Fruit fly (Drosophila melanogaster) whole organism, embryonic: Measurements from ENCODE around the gene Bx.

Experiments used
- Bgb ChIP-seq: fragments of 200-800 bp; sonication (Bioruptor generic); IDR thresholded peaks from 2 replicates; pipeline ENCODE4 v1.3.6; 2022; ENCODE audit warnings: missing biosample characterization, missing genetic modification characterization; ENCODE audit not compliant: partially characterized antibody
- CG10565 ChIP-seq: fragments of 200-800 bp; sonication (Bioruptor generic); optimal IDR thresholded peaks from 3 replicates; lab custom pipeline; 2016; ENCODE audit warnings: missing biosample characterization, mild to moderate bottlenecking, missing genetic modification characterization
- CG10959 ChIP-seq: fragments of 200-800 bp; sonication (Bioruptor generic); IDR thresholded peaks from 2 replicates; pipeline ENCODE4 v1.3.6; 2022; ENCODE audit warnings: missing biosample characterization, missing genetic modification characterization
- CG11398 ChIP-seq: fragments of 200-800 bp; sonication (Bioruptor generic); optimal IDR thresholded peaks from 2 replicates; lab custom pipeline; 2016; ENCODE audit warnings: missing biosample characterization, missing genetic modification characterization
- CG12071 ChIP-seq: fragments of 200-800 bp; sonication (Bioruptor generic); optimal IDR thresholded peaks from 3 replicates; lab custom pipeline; 2018; ENCODE audit warnings: missing biosample characterization, mild to moderate bottlenecking, missing genetic modification characterization
- CG14014 ChIP-seq: fragments of 200-800 bp; sonication (Bioruptor generic); IDR thresholded peaks from 2 replicates; pipeline ENCODE4 v1.3.6; 2022; ENCODE audit warnings: missing biosample characterization, missing genetic modification characterization
- CG15073 ChIP-seq: fragments of 200-800 bp; sonication (Bioruptor generic); optimal IDR thresholded peaks from 2 replicates; lab custom pipeline; 2016; ENCODE audit warnings: missing biosample characterization, missing genetic modification characterization
- CG15696 ChIP-seq: fragments of 200-800 bp; sonication (Bioruptor generic); optimal IDR thresholded peaks from 2 replicates; lab custom pipeline; 2019; ENCODE audit warnings: missing biosample characterization, mild to moderate bottlenecking, missing genetic modification characterization, moderate library complexity
- CG17912 ChIP-seq: fragments of 200-800 bp; sonication (Bioruptor generic); optimal IDR thresholded peaks from 2 replicates; lab custom pipeline; 2018; ENCODE audit warnings: missing biosample characterization, mild to moderate bottlenecking, missing genetic modification characterization
- CG1832 ChIP-seq: fragments of 200-800 bp; sonication (Bioruptor generic); optimal IDR thresholded peaks from 2 replicates; lab custom pipeline; 2017; ENCODE audit warnings: missing biosample characterization, mild to moderate bottlenecking, missing genetic modification characterization, inconsistent platforms
- CG2202 ChIP-seq: fragments of 200-800 bp; sonication (Bioruptor generic); optimal IDR thresholded peaks from 2 replicates; lab custom pipeline; 2018; ENCODE audit warnings: missing biosample characterization, mild to moderate bottlenecking, missing genetic modification characterization
- CG2678 ChIP-seq: fragments of 200-800 bp; sonication (Bioruptor generic); optimal IDR thresholded peaks from 3 replicates; lab custom pipeline; 2019; ENCODE audit warnings: missing biosample characterization, mild to moderate bottlenecking, missing genetic modification characterization, moderate library complexity
- CG2712 ChIP-seq: fragments of 200-800 bp; optimal IDR thresholded peaks from 3 replicates; lab custom pipeline; 2019; ENCODE audit warnings: missing biosample characterization, mild to moderate bottlenecking, missing genetic modification characterization, moderate library complexity
- CG31365 ChIP-seq: fragments of 200-800 bp; sonication (Bioruptor generic); optimal IDR thresholded peaks from 2 replicates; lab custom pipeline; 2018; ENCODE audit warnings: missing biosample characterization, mild to moderate bottlenecking, missing genetic modification characterization
- CG34376 ChIP-seq: fragments of 200-800 bp; sonication (Bioruptor generic); optimal IDR thresholded peaks from 2 replicates; lab custom pipeline; 2018; ENCODE audit warnings: missing biosample characterization, mild to moderate bottlenecking, missing genetic modification characterization
- CG4854 ChIP-seq: fragments of 200-800 bp; sonication (Bioruptor generic); optimal IDR thresholded peaks from 2 replicates; lab custom pipeline; 2016; ENCODE audit warnings: missing biosample characterization, missing genetic modification characterization, inconsistent platforms
- CG6175 ChIP-seq: fragments of 200-800 bp; sonication (Bioruptor generic); IDR thresholded peaks from 3 replicates; pipeline ENCODE4 v1.3.6; 2022; ENCODE audit warnings: missing biosample characterization, missing genetic modification characterization
- CG6854 ChIP-seq: fragments of 200-800 bp; sonication (Bioruptor generic); optimal IDR thresholded peaks from 3 replicates; lab custom pipeline; 2017; ENCODE audit warnings: missing biosample characterization, mild to moderate bottlenecking, missing genetic modification characterization
- CG8359 ChIP-seq: fragments of 200-800 bp; sonication (Bioruptor generic); optimal IDR thresholded peaks from 2 replicates; lab custom pipeline; 2017; ENCODE audit warnings: missing biosample characterization, mild to moderate bottlenecking, missing genetic modification characterization, borderline replicate concordance
- CG9215 ChIP-seq: fragments of 200-800 bp; sonication (Bioruptor generic); IDR thresholded peaks from 2 replicates; pipeline ENCODE4 v1.3.6; 2022; ENCODE audit warnings: missing biosample characterization, missing genetic modification characterization
- CoRest ChIP-seq: fragments of 200-800 bp; sonication (Bioruptor generic); optimal IDR thresholded peaks from 3 replicates; lab custom pipeline; 2018; ENCODE audit warnings: missing biosample characterization, mild to moderate bottlenecking, missing genetic modification characterization, moderate library complexity
- D ChIP-seq, 2 experiments: fragments of 200-800 bp in 1 of 2; fragments of >200 bp in 1 of 2; sonication (Bioruptor generic) in 1 of 2; optimal IDR thresholded peaks; 2 replicates in 1 of 2; 3 replicates in 1 of 2; lab custom pipeline; 2017; ENCODE audit warnings: mild to moderate bottlenecking in 1 of 2, missing biosample characterization in 1 of 2, missing genetic modification characterization in 1 of 2, missing genetic modification reagents in 1 of 2
- Deaf1 ChIP-seq: fragments of 200-800 bp; optimal IDR thresholded peaks from 3 replicates; lab custom pipeline; 2019; ENCODE audit warnings: missing biosample characterization, mild to moderate bottlenecking, missing genetic modification characterization, moderate library complexity
- Dp ChIP-seq: fragments of 200-800 bp; sonication (Bioruptor generic); optimal IDR thresholded peaks from 2 replicates; lab custom pipeline; 2018; ENCODE audit warnings: missing biosample characterization, mild to moderate bottlenecking, missing genetic modification characterization, moderate library complexity
- Dref ChIP-seq: fragments of 200-800 bp; sonication (Bioruptor generic); IDR thresholded peaks from 2 replicates; pipeline ENCODE4 v1.3.6; 2022; ENCODE audit warnings: missing biosample characterization, missing genetic modification characterization
- Eip74EF ChIP-seq, 2 experiments: fragments of 200-800 bp in 1 of 2; fragments of >200 bp in 1 of 2; sonication (Bioruptor generic) in 1 of 2; optimal IDR thresholded peaks; 2 replicates each; lab custom pipeline; 2017 to 2019; ENCODE audit warnings: missing biosample characterization in 2 of 2, missing genetic modification characterization in 2 of 2, mild to moderate bottlenecking in 1 of 2, moderate library complexity in 1 of 2
- Hand ChIP-seq: fragments of 200-800 bp; sonication (Bioruptor generic); optimal IDR thresholded peaks from 2 replicates; lab custom pipeline; 2017; ENCODE audit warnings: mild to moderate bottlenecking, missing biosample characterization, missing genetic modification reagents, missing genetic modification characterization
- Nf-YB ChIP-seq: fragments of 200-800 bp; sonication (Bioruptor generic); optimal IDR thresholded peaks from 3 replicates; lab custom pipeline; 2019; ENCODE audit warnings: missing biosample characterization, mild to moderate bottlenecking, missing genetic modification characterization, moderate library complexity
- Nf-YC ChIP-seq: fragments of 200-800 bp; optimal IDR thresholded peaks from 3 replicates; lab custom pipeline; 2019; ENCODE audit warnings: missing biosample characterization, mild to moderate bottlenecking, missing genetic modification characterization, moderate library complexity
- Ptx1 ChIP-seq: fragments of 200-800 bp; sonication (Bioruptor generic); IDR thresholded peaks from 2 replicates; pipeline ENCODE4 v1.3.6; 2022; ENCODE audit warnings: missing biosample characterization, missing genetic modification characterization
- Trl ChIP-seq, 3 experiments: fragments of >200 bp in 2 of 3; fragments of 200-800 bp in 1 of 3; sonication (Bioruptor generic) in 1 of 3; optimal IDR thresholded peaks; 2 replicates in 1 of 3; 3 replicates in 2 of 3; lab custom pipeline; 2016 to 2017; ENCODE audit warnings: missing biosample characterization in 1 of 3, missing genetic modification characterization in 1 of 3
- abd-A ChIP-seq: fragments of 200-800 bp; sonication (Bioruptor generic); optimal IDR thresholded peaks from 3 replicates; lab custom pipeline; 2019; ENCODE audit warnings: missing biosample characterization, mild to moderate bottlenecking, missing genetic modification characterization, moderate library complexity
- bcd ChIP-seq: fragments of 200-800 bp; sonication (Bioruptor generic); optimal IDR thresholded peaks from 2 replicates; lab custom pipeline; 2017; ENCODE audit warnings: missing biosample characterization, mild to moderate bottlenecking, missing genetic modification characterization
- croc ChIP-seq: fragments of 200-800 bp; sonication (Bioruptor generic); conservative IDR thresholded peaks from 3 replicates; pipeline ENCODE4 v1.3.6; 2022; ENCODE audit warnings: missing biosample characterization, missing genetic modification characterization
- dmrt99B ChIP-seq: fragments of 200-800 bp; sonication (Bioruptor generic); optimal IDR thresholded peaks from 2 replicates; lab custom pipeline; 2018; ENCODE audit warnings: missing biosample characterization, mild to moderate bottlenecking, missing genetic modification characterization, moderate library complexity
- grn ChIP-seq: fragments of 200-800 bp; sonication (Bioruptor generic); optimal IDR thresholded peaks from 3 replicates; lab custom pipeline; 2017; ENCODE audit warnings: missing biosample characterization, missing genetic modification characterization
- jigr1 ChIP-seq: fragments of 200-800 bp; sonication (Bioruptor generic); IDR thresholded peaks from 3 replicates; pipeline ENCODE4 v1.3.6; 2022; ENCODE audit warnings: missing biosample characterization, missing genetic modification characterization
- nmo ChIP-seq: fragments of 200-800 bp; sonication (Bioruptor generic); optimal IDR thresholded peaks from 2 replicates; lab custom pipeline; 2018; ENCODE audit warnings: missing biosample characterization, mild to moderate bottlenecking, missing genetic modification characterization, moderate library complexity
- repo ChIP-seq: fragments of 200-800 bp; sonication (Bioruptor generic); optimal IDR thresholded peaks from 2 replicates; lab custom pipeline; 2016; ENCODE audit warnings: missing biosample characterization, missing genetic modification characterization
- row ChIP-seq: fragments of 200-800 bp; sonication (Bioruptor generic); IDR thresholded peaks from 3 replicates; pipeline ENCODE4 v1.3.6; 2022; ENCODE audit warnings: missing biosample characterization, missing genetic modification characterization
- seq ChIP-seq: fragments of 200-800 bp; sonication (Bioruptor generic); IDR thresholded peaks from 2 replicates; pipeline ENCODE4 v1.3.6; 2022; ENCODE audit warnings: missing biosample characterization, missing genetic modification characterization
- vfl ChIP-seq: fragments of 200-800 bp; sonication (Bioruptor generic); optimal IDR thresholded peaks from 2 replicates; lab custom pipeline; 2016; ENCODE audit warnings: missing biosample characterization, missing genetic modification characterization

Gene Bx

DNA sequence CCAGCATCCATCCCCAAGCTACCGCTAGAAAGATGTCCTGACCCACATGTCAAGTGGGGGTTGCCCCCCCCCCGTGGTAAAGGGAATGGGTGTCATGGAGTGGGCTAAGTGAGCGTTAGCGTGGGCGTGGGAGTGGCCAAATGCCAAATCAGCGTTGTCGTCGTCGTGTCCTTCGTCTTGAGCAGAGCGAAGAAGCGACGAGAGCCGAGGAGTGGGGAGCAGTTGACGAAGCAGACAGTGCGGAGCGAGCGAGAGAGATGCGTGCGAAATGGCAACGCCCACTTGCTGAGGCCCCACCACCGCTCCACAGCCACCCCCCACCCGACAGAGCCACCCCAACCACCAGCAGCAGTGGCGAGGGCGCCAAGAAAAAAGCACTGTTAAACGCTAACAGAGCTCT is 59.9 kb downstream of the Bx start (continued):
- no peak for TF ChIP-seq row
- no peak for TF ChIP-seq jigr1 (GFP tag; lab: Robert Waterston, UW)
- no peak for TF ChIP-seq CG10959
- peak; percentile 7 for TF ChIP-seq abd-A
- no peak for TF ChIP-seq CG4854 (GFP tag; lab: Kevin White, UChicago)
- TF ChIP-seq Bgb (GFP tag; lab: Robert Waterston, UW): no peak
- no peak for TF ChIP-seq CG6175
- TF ChIP-seq CG14014 (GFP tag; lab: Robert Waterston, UW): no peak
- peak; percentile 63; the same call in 1 of the 2 replicates for TF ChIP-seq seq (GFP tag; lab: Robert Waterston, UW)
- TF ChIP-seq CG9215 (GFP tag; lab: Robert Waterston, UW): no peak
- no peak for TF ChIP-seq CG11398 (GFP tag; lab: Kevin White, UChicago)
- no peak for TF ChIP-seq Dref (GFP tag; lab: Robert Waterston, UW)
- TF ChIP-seq Deaf1: peak; percentile 90
- TF ChIP-seq CG12071 (GFP tag; lab: Kevin White, UChicago): peak; percentile 7
- no peak for TF ChIP-seq bcd (GFP tag; lab: Kevin White, UChicago)
- TF ChIP-seq D (optimal IDR thresholded peaks at IDR 0.05; lab: Kevin White, UChicago): no peak
- no peak for TF ChIP-seq D (GFP tag; optimal IDR thresholded peaks at IDR 0.05; lab: Kevin White, UChicago)
- TF ChIP-seq dmrt99B (tag; lab: Kevin White, UChicago): no peak

DNA sequence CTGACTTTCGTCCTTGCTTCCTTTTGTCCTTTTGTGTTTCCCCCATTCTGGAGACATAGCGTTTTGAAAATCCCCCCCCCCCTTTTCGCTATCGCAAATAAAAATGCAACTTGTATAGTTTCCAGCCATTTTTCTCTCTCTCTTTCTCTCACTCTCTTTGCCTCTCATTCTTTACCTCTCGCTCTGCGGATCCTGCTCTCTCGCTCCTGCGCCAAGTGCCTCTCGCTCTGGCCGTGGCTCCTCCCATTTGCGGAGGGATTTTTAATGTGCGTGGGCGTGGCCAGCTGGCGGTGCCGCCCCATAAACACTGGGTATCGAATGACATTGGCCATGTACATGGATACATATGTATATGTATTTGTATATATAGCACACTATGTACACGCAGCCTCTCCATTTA is 72.0 kb downstream of the Bx start:
- TF ChIP-seq Nf-YB (GFP tag; lab: Kevin White, UChicago): peak; percentile 77
- TF ChIP-seq CoRest: no peak
- no peak for TF ChIP-seq CG6854 (GFP tag; lab: Kevin White, UChicago)
- TF ChIP-seq CG34376 (GFP tag; lab: Kevin White, UChicago): no peak
- peak; percentile 25 for TF ChIP-seq Deaf1
- TF ChIP-seq CG2202 (tag; lab: Kevin White, UChicago): no peak
- no peak for TF ChIP-seq CG17912 (GFP tag; lab: Kevin White, UChicago)
- TF ChIP-seq CG8359 (GFP tag; lab: Kevin White, UChicago): no peak
- no peak for TF ChIP-seq CG2712
- TF ChIP-seq Eip74EF (GFP tag; optimal IDR thresholded peaks at IDR 0.05; lab: Kevin White, UChicago): no peak
- no peak for TF ChIP-seq CG15073 (GFP tag; lab: Kevin White, UChicago)
- TF ChIP-seq Ptx1 (GFP tag; lab: Robert Waterston, UW): no peak
- TF ChIP-seq CG1832 (GFP tag; lab: Kevin White, UChicago): peak; percentile 74
- TF ChIP-seq vfl (GFP tag; lab: Kevin White, UChicago): no peak
- TF ChIP-seq CG31365 (tag; lab: Kevin White, UChicago): no peak
- no peak for TF ChIP-seq croc (GFP tag; lab: Robert Waterston, UW)
- TF ChIP-seq Hand (GFP tag; lab: Kevin White, UChicago): no peak
- TF ChIP-seq nmo (GFP tag; lab: Kevin White, UChicago): no peak
- no peak for TF ChIP-seq grn (GFP tag; lab: Kevin White, UChicago)
- TF ChIP-seq Dp (GFP tag; lab: Kevin White, UChicago): no peak
- TF ChIP-seq CG10565 (GFP tag; lab: Kevin White, UChicago): no peak
- TF ChIP-seq Trl (optimal IDR thresholded peaks at IDR 0.05; lab: Kevin White, UChicago): peak in 1 of 2 experiments; percentile 22
- TF ChIP-seq Trl (GFP tag; optimal IDR thresholded peaks at IDR 0.05; lab: Kevin White, UChicago): no peak
- TF ChIP-seq CG15696 (tag; lab: Kevin White, UChicago): no peak
- peak; percentile 83 for TF ChIP-seq Nf-YC (tag; lab: Kevin White, UChicago)
- no peak for TF ChIP-seq CG2678 (tag; lab: Kevin White, UChicago)
- no peak for TF ChIP-seq repo (GFP tag; lab: Kevin White, UChicago)
- TF ChIP-seq, all 482 proteins: peak for 5
